Worm (Caenorhabditis elegans): ENCODE results near the gene mel-11.
A peak's percentile ranks its signal among the peaks of the same experiment; 100 is the strongest.

mel-11 gene

ce11 chrII:9412086-9412608 lies 53.8 kb downstream of the mel-11 start, which contains the start of gene arrd-3:
Gene arrd-3 (plus strand): TSS chrII:9412558.
- TF ChIP-seq sptf-1 (tag; optimal IDR thresholded peaks at IDR 0.05) (no peak), bed-3 (GFP tag; optimal IDR thresholded peaks at IDR 0.05) (no peak), ces-1 (GFP tag; optimal IDR thresholded peaks at IDR 0.05) (no peak), mab-5 (tag; optimal IDR thresholded peaks at IDR 0.05) (no peak), unc-62 (GFP tag; optimal IDR thresholded peaks at IDR 0.05) (no peak), lin-32 (GFP tag; optimal IDR thresholded peaks at IDR 0.05) (no peak)

ce11 chrII:9416381-9417276 lies 58.3 kb downstream of the mel-11 start, which contains the start of the genes gss-1 and chch-3:
Gene gss-1 (minus strand): TSS chrII:9416431.
Gene chch-3 (plus strand): TSS chrII:9417013.
- no peak for TF ChIP-seq nhr-28 (tag; optimal IDR thresholded peaks at IDR 0.05)
- no peak for TF ChIP-seq drap-1 (GFP tag; optimal IDR thresholded peaks at IDR 0.05)
- no peak for TF ChIP-seq nhr-2 (tag; optimal IDR thresholded peaks at IDR 0.05)
- TF ChIP-seq ceh-39 (tag; optimal IDR thresholded peaks at IDR 0.05), result no peak
- no peak for TF ChIP-seq unc-39 (tag; optimal IDR thresholded peaks at IDR 0.05)
- peak; percentile 38 for TF ChIP-seq lsy-2 (tag; optimal IDR thresholded peaks at IDR 0.05)
- TF ChIP-seq lin-13 (tag; optimal IDR thresholded peaks at IDR 0.05), result peak; percentile 27
- no peak for TF ChIP-seq blmp-1 (tag; optimal IDR thresholded peaks at IDR 0.05)
- TF ChIP-seq pha-4 (tag; optimal IDR thresholded peaks at IDR 0.05), result no peak
- TF ChIP-seq mep-1 (tag; optimal IDR thresholded peaks at IDR 0.05), result peak; percentile 68
- no peak for TF ChIP-seq M03D4.4 (tag; optimal IDR thresholded peaks at IDR 0.05)
- TF ChIP-seq ham-2 (GFP tag; optimal IDR thresholded peaks at IDR 0.05), result peak; percentile 39
- no peak for TF ChIP-seq ztf-11 (tag; optimal IDR thresholded peaks at IDR 0.05)
- TF ChIP-seq sem-2 (GFP tag; optimal IDR thresholded peaks at IDR 0.05), result no peak

- TF ChIP-seq nhr-2 (tag; optimal IDR thresholded peaks at IDR 0.05) (no peak), flh-1 (GFP tag; optimal IDR thresholded peaks at IDR 0.05) (no peak), tbx-8 (GFP tag; optimal IDR thresholded peaks at IDR 0.05) (no peak), ceh-83 (GFP tag; optimal IDR thresholded peaks at IDR 0.05) (no peak), blmp-1 (tag; optimal IDR thresholded peaks at IDR 0.05) (no peak), bed-3 (GFP tag; optimal IDR thresholded peaks at IDR 0.05) (no peak), ces-1 (GFP tag; optimal IDR thresholded peaks at IDR 0.05) (no peak), sptf-1 (tag; optimal IDR thresholded peaks at IDR 0.05) (no peak), mls-2 (tag; optimal IDR thresholded peaks at IDR 0.05) (no peak)
Measured at ce11 chrII:9418065-9418567, 59.8 kb downstream of the mel-11 start, which contains the start of the genes M176.4 and M176.16. Gene M176.4 (plus strand): TSS chrII:9418365. Gene M176.16 (plus strand): TSS chrII:9418517.

Measured in whole organism, mixed stage, embryonic.